Fruit fly (Drosophila melanogaster) whole organism, pupa: Measurements from ENCODE around the gene CG6481.

ENCODE experiments used
- CG10348 ChIP-seq: fragments of 200-800 bp; sonication (Bioruptor generic); IDR thresholded peaks from 2 replicates; pipeline ENCODE4 v1.3.6; 2022; ENCODE audit warnings: missing biosample characterization, missing genetic modification characterization
- CG12605 ChIP-seq: fragments of 200-800 bp; sonication (Bioruptor generic); IDR thresholded peaks from 2 replicates; pipeline ENCODE4 v1.3.6; 2022; ENCODE audit warnings: missing biosample characterization, missing genetic modification characterization
- CG14655 ChIP-seq: fragments of 200-800 bp; sonication (Bioruptor generic); optimal IDR thresholded peaks from 3 replicates; lab custom pipeline; 2017; ENCODE audit warnings: mild to moderate bottlenecking, missing biosample characterization, missing genetic modification reagents, missing genetic modification characterization
- CG17806 ChIP-seq: fragments of 200-800 bp; sonication (Bioruptor generic); optimal IDR thresholded peaks from 2 replicates; lab custom pipeline; 2018; ENCODE audit warnings: missing biosample characterization, mild to moderate bottlenecking, missing genetic modification characterization, moderate library complexity
- CG32121 ChIP-seq: fragments of 200-800 bp; sonication (Bioruptor generic); IDR thresholded peaks from 2 replicates; pipeline ENCODE4 v1.3.6; 2022; ENCODE audit warnings: missing biosample characterization, missing genetic modification characterization
- CG8301 ChIP-seq: fragments of 200-800 bp; sonication (Bioruptor generic); optimal IDR thresholded peaks from 2 replicates; lab custom pipeline; 2018; ENCODE audit warnings: missing biosample characterization, mild to moderate bottlenecking, missing genetic modification characterization
- CG9948 ChIP-seq: fragments of 200-800 bp; sonication (Bioruptor generic); optimal IDR thresholded peaks from 2 replicates; lab custom pipeline; 2018; ENCODE audit warnings: missing biosample characterization, mild to moderate bottlenecking, missing genetic modification characterization, moderate library complexity
- D1 ChIP-seq: fragments of 200-800 bp; sonication (Bioruptor generic); optimal IDR thresholded peaks from 2 replicates; lab custom pipeline; 2018; ENCODE audit warnings: missing biosample characterization, mild to moderate bottlenecking, missing genetic modification characterization, moderate library complexity
- EcR ChIP-seq: fragments of 200-800 bp; sonication (Bioruptor generic); optimal IDR thresholded peaks from 3 replicates; lab custom pipeline; 2019; ENCODE audit warnings: missing biosample characterization, missing genetic modification characterization, mild to moderate bottlenecking, moderate library complexity, missing genetic modification reagents
- Ets98B ChIP-seq: fragments of 200-800 bp; sonication (Bioruptor generic); IDR thresholded peaks from 2 replicates; pipeline ENCODE4 v1.3.6; 2022; ENCODE audit warnings: missing biosample characterization, missing genetic modification characterization
- Pif1A ChIP-seq: fragments of 200-800 bp; sonication (Bioruptor generic); optimal IDR thresholded peaks from 3 replicates; lab custom pipeline; 2016; ENCODE audit warnings: missing biosample characterization, missing genetic modification characterization
- Pif1B ChIP-seq: fragments of 200-800 bp; sonication (Bioruptor generic); optimal IDR thresholded peaks from 3 replicates; lab custom pipeline; 2016; ENCODE audit warnings: missing biosample characterization, missing genetic modification characterization
- gl ChIP-seq: fragments of 200-800 bp; sonication (Bioruptor generic); optimal IDR thresholded peaks from 2 replicates; lab custom pipeline; 2018; ENCODE audit warnings: missing biosample characterization, mild to moderate bottlenecking, missing genetic modification characterization

dm6 chrX:18508565-18508964, 13.7 kb downstream of the CG6481 start:
- no peak for TF ChIP-seq Pif1A (GFP tag; lab: Kevin White, UChicago)
- no peak for TF ChIP-seq CG14655
- TF ChIP-seq Ets98B: no peak
- no peak for TF ChIP-seq EcR (GFP tag; lab: Kevin White, UChicago)
- TF ChIP-seq CG32121 (GFP tag; lab: Robert Waterston, UW): no peak
- no peak for TF ChIP-seq CG10348
- no peak for TF ChIP-seq CG17806 (tag; lab: Kevin White, UChicago)
- no peak for TF ChIP-seq CG12605 (GFP tag; lab: Robert Waterston, UW)
- no peak for TF ChIP-seq gl (tag; lab: Kevin White, UChicago)
- no peak for TF ChIP-seq CG9948 (tag; lab: Kevin White, UChicago)
- no peak for TF ChIP-seq CG8301 (tag; lab: Kevin White, UChicago)
- no peak for TF ChIP-seq Pif1B
- TF ChIP-seq D1 (tag; lab: Kevin White, UChicago): no peak
